Fruit fly (Drosophila melanogaster) whole organism, adult: ENCODE measurements around the gene capu.

Experiments
- CG33017 ChIP-seq: fragments of 200-800 bp; sonication (Bioruptor generic); optimal IDR thresholded peaks from 2 replicates; lab custom pipeline; 2018; ENCODE audit warnings: missing biosample characterization, mild to moderate bottlenecking, missing genetic modification characterization, moderate library complexity
- CG5204 ChIP-seq: fragments of 200-800 bp; sonication (Bioruptor generic); optimal IDR thresholded peaks from 2 replicates; lab custom pipeline; 2016; ENCODE audit warnings: missing biosample characterization, missing genetic modification characterization
- CG7045 ChIP-seq: fragments of 200-800 bp; sonication (Bioruptor generic); optimal IDR thresholded peaks from 2 replicates; lab custom pipeline; 2017; ENCODE audit warnings: missing biosample characterization, mild to moderate bottlenecking, missing genetic modification characterization
- Mnt ChIP-seq: fragments of 200-800 bp; sonication (Bioruptor generic); optimal IDR thresholded peaks from 2 replicates; lab custom pipeline; 2016; ENCODE audit warnings: missing biosample characterization, mild to moderate bottlenecking, missing genetic modification characterization
- cic ChIP-seq: fragments of 200-800 bp; sonication (Bioruptor generic); optimal IDR thresholded peaks from 2 replicates; lab custom pipeline; 2017; ENCODE audit warnings: missing biosample characterization, mild to moderate bottlenecking, missing genetic modification characterization, moderate library complexity
- cnc ChIP-seq, 2 experiments: fragments of >200 bp; optimal IDR thresholded peaks; 2 replicates each; lab custom pipeline; 2017
- ovo ChIP-seq: fragments of 200-800 bp; sonication (Bioruptor generic); optimal IDR thresholded peaks from 2 replicates; lab custom pipeline; 2016; ENCODE audit warnings: missing biosample characterization, missing genetic modification characterization

DNA sequence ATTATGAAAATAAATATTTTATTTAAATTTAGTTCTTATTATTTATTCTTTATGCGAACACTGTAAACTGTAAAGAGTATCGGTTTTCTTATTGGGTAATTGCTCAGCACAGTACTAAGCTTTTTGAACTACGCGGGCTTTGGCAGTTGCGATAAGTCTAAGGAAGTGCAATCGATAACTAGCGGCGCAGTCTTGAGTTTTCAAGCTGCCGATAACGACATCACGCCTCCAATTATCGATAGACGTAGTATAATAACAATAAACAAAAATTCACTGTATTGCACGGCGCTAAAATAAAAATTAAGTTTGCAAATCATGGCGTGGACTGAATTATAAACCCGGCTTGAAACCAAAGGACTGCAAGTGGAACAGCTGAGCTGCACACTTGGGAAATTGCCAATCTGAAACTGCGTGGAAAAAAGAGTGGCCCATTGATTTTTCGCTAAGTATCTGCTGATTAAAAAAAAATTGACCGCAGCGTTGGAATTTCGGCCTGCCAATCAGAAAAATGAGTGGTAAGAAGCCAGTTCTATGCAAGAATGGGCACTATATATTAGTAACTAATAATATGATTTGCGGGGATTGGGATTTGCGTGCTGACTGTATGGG lies 35.1 kb downstream of the capu start, which contains the start of gene Cep97:
- TF ChIP-seq CG5204 (GFP tag; lab: Kevin White, UChicago) (no peak), ovo (GFP tag; lab: Kevin White, UChicago) (no peak), CG7045 (GFP tag; lab: Kevin White, UChicago) (no peak), cnc (optimal IDR thresholded peaks at IDR 0.05; lab: Kevin White, UChicago) (no peak), CG33017 (tag; lab: Kevin White, UChicago) (no peak), cic (GFP tag; lab: Kevin White, UChicago) (no peak), Mnt (GFP tag; lab: Kevin White, UChicago) (no peak)
